Worm (Caenorhabditis elegans) whole organism, late embryonic: Measurements from ENCODE around the gene C36A4.10.

Source experiments
- C38D4.7 ChIP-seq: fragments of 200-800 bp; sonication (Bioruptor generic); optimal IDR thresholded peaks from 2 replicates; lab custom pipeline; 2018; ENCODE audit warnings: mild to moderate bottlenecking, missing genetic modification characterization, moderate library complexity, missing compliant biosample characterization
- Y22D7AL.16 ChIP-seq: sonication (generic microtip); optimal IDR thresholded peaks from 2 replicates; lab custom pipeline; 2016; ENCODE audit warnings: missing genetic modification characterization, missing compliant biosample characterization
- elt-2 ChIP-seq: sonication (generic microtip); optimal IDR thresholded peaks from 2 replicates; lab custom pipeline; 2016; ENCODE audit warnings: missing genetic modification reagents, missing genetic modification characterization, missing compliant biosample characterization
- eyg-1 ChIP-seq: sonication (generic microtip); optimal IDR thresholded peaks from 2 replicates; lab custom pipeline; 2016; ENCODE audit warnings: missing genotype, missing genetic modification characterization, missing compliant biosample characterization
- hlh-15 ChIP-seq: sonication (generic microtip); optimal IDR thresholded peaks from 2 replicates; lab custom pipeline; 2016; ENCODE audit warnings: missing genetic modification characterization, missing compliant biosample characterization
- hlh-6 ChIP-seq: sonication (generic microtip); optimal IDR thresholded peaks from 2 replicates; lab custom pipeline; 2016; ENCODE audit warnings: missing genotype, missing genetic modification characterization, missing compliant biosample characterization
- pax-1 ChIP-seq: fragments of 150-350 bp; optimal IDR thresholded peaks from 2 replicates; lab custom pipeline; 2014; ENCODE audit warnings: missing biosample characterization, missing genetic modification characterization
- pha-4 ChIP-seq: fragments of 150-350 bp; optimal IDR thresholded peaks from 2 replicates; lab custom pipeline; 2018; ENCODE audit warnings: missing biosample characterization, missing genetic modification reagents, missing genetic modification characterization
- tbx-2 ChIP-seq: sonication (generic microtip); optimal IDR thresholded peaks from 2 replicates; lab custom pipeline; 2016; ENCODE audit warnings: missing genetic modification characterization, missing compliant biosample characterization
- ttx-3 ChIP-seq: sonication (generic microtip); optimal IDR thresholded peaks from 2 replicates; lab custom pipeline; 2016; ENCODE audit warnings: missing genetic modification reagents, missing genetic modification characterization, missing compliant biosample characterization
- unc-55 ChIP-seq: sonication (generic microtip); optimal IDR thresholded peaks from 2 replicates; lab custom pipeline; 2017; ENCODE audit warnings: missing biosample characterization, missing genetic modification reagents, missing genetic modification characterization
- zip-5 ChIP-seq: sonication (generic microtip); optimal IDR thresholded peaks from 2 replicates; lab custom pipeline; 2016; ENCODE audit warnings: missing genetic modification characterization, missing compliant biosample characterization

DNA sequence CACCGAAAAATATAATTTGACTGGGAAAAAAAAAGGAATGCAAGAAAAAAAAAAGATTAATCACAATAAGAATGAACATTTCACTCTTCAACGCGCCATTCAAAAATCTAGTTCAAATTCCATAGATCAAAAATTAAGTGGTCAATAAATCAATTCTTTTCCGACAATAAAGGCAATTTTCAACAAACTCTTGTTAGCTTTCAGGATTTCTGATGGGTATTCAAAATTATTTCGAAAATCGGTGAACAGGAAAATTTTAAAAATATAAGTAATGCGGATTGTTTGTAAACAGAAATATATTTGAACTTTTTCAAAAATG is 30.4 kb downstream of the C36A4.10 start:
- TF ChIP-seq eyg-1 (tag; lab: Kevin White, UChicago) (no peak), Y22D7AL.16 (no peak), zip-5 (no peak), pha-4 (tag; lab: Kevin White, UChicago) (no peak), C38D4.7 (GFP tag; lab: Kevin White, UChicago) (no peak), hlh-15 (no peak), pax-1 (tag; lab: Kevin White, UChicago) (no peak), tbx-2 (no peak), hlh-6 (no peak), unc-55 (GFP tag; lab: Kevin White, UChicago) (no peak), elt-2 (tag; lab: Kevin White, UChicago) (no peak), ttx-3 (no peak)
